Worm (Caenorhabditis elegans) whole organism, L2 larva: ENCODE measurements around the gene Y57E12B.11.

Source experiments
- R02D3.7 ChIP-seq: fragments of 150-350 bp; optimal IDR thresholded peaks from 2 replicates; lab custom pipeline; 2014; ENCODE audit warnings: missing biosample characterization, missing genetic modification characterization
- Y55F3AM.14 ChIP-seq: fragments of 200-800 bp; sonication (Bioruptor generic); optimal IDR thresholded peaks from 2 replicates; lab custom pipeline; 2018; ENCODE audit warnings: mild to moderate bottlenecking, missing genetic modification characterization, missing compliant biosample characterization
- ZK546.5 ChIP-seq: sonication (generic microtip); optimal IDR thresholded peaks from 2 replicates; lab custom pipeline; 2017; ENCODE audit warnings: missing biosample characterization, missing genetic modification characterization
- alr-1 ChIP-seq: fragments of 150-350 bp; optimal IDR thresholded peaks from 2 replicates; lab custom pipeline; 2014; ENCODE audit warnings: missing biosample characterization, missing genetic modification characterization
- aly-2 ChIP-seq: fragments of 150-350 bp; optimal IDR thresholded peaks from 2 replicates; lab custom pipeline; 2014; ENCODE audit warnings: missing biosample characterization, missing genetic modification characterization
- ama-1 ChIP-seq: fragments of 150-350 bp; optimal IDR thresholded peaks from 2 replicates; lab custom pipeline; 2018; ENCODE audit warnings: inconsistent platforms
- ceh-16 ChIP-seq: fragments of 150-350 bp; optimal IDR thresholded peaks from 2 replicates; lab custom pipeline; 2014; ENCODE audit warnings: missing biosample characterization, missing genetic modification characterization
- crh-2 ChIP-seq: sonication (generic microtip); optimal IDR thresholded peaks from 2 replicates; lab custom pipeline; 2017; ENCODE audit warnings: missing biosample characterization, missing genetic modification characterization
- dmd-4 ChIP-seq: sonication (generic microtip); optimal IDR thresholded peaks from 2 replicates; lab custom pipeline; 2017; ENCODE audit warnings: missing biosample characterization, missing genetic modification characterization
- egl-27 ChIP-seq: sonication (generic microtip); optimal IDR thresholded peaks from 3 replicates; lab custom pipeline; 2017; ENCODE audit warnings: missing biosample characterization, missing genetic modification reagents, missing genetic modification characterization
- elt-1 ChIP-seq: fragments of 150-350 bp; optimal IDR thresholded peaks from 2 replicates; lab custom pipeline; 2014; ENCODE audit warnings: missing biosample characterization, missing genetic modification characterization
- fos-1 ChIP-seq: fragments of 150-350 bp; optimal IDR thresholded peaks from 2 replicates; lab custom pipeline; 2014; ENCODE audit warnings: missing biosample characterization, missing genetic modification characterization
- gmeb-1 ChIP-seq: fragments of 150-350 bp; optimal IDR thresholded peaks from 2 replicates; lab custom pipeline; 2014; ENCODE audit warnings: missing biosample characterization, missing genetic modification characterization
- lin-13 ChIP-seq: fragments of 150-350 bp; optimal IDR thresholded peaks from 2 replicates; lab custom pipeline; 2014; ENCODE audit warnings: missing biosample characterization, missing genetic modification reagents, missing genetic modification characterization
- lin-39 ChIP-seq: fragments of 150-350 bp; optimal IDR thresholded peaks from 2 replicates; lab custom pipeline; 2014; ENCODE audit warnings: missing biosample characterization, missing genetic modification reagents, missing genetic modification characterization
- lsy-2 ChIP-seq, 2 experiments: fragments of 150-350 bp in 1 of 2; sonication (generic microtip) in 1 of 2; optimal IDR thresholded peaks; 2 replicates each; lab custom pipeline; 2014 to 2017; ENCODE audit warnings: missing biosample characterization in 2 of 2, missing genetic modification characterization in 2 of 2
- mab-5 ChIP-seq: fragments of 150-350 bp; optimal IDR thresholded peaks from 2 replicates; lab custom pipeline; 2014; ENCODE audit warnings: missing biosample characterization, missing genetic modification characterization
- mbf-1 ChIP-seq: sonication (generic microtip); optimal IDR thresholded peaks from 2 replicates; lab custom pipeline; 2017; ENCODE audit warnings: missing biosample characterization, missing genetic modification characterization
- mdl-1 ChIP-seq, 2 experiments: fragments of 150-350 bp in 1 of 2; sonication (generic microtip) in 1 of 2; optimal IDR thresholded peaks; 2 replicates each; lab custom pipeline; 2017; ENCODE audit warnings: missing biosample characterization in 2 of 2, missing genetic modification characterization in 2 of 2
- nhr-10 ChIP-seq: sonication (generic microtip); optimal IDR thresholded peaks from 2 replicates; lab custom pipeline; 2017; ENCODE audit warnings: missing biosample characterization, missing genetic modification characterization
- nhr-11 ChIP-seq: fragments of 150-350 bp; optimal IDR thresholded peaks from 2 replicates; lab custom pipeline; 2014; ENCODE audit warnings: missing biosample characterization, missing genetic modification characterization
- nhr-12 ChIP-seq: fragments of 150-350 bp; optimal IDR thresholded peaks from 2 replicates; lab custom pipeline; 2014; ENCODE audit warnings: missing biosample characterization, missing genetic modification characterization
- nhr-21 ChIP-seq: fragments of 150-350 bp; optimal IDR thresholded peaks from 2 replicates; lab custom pipeline; 2014; ENCODE audit warnings: missing biosample characterization, missing genetic modification characterization
- nhr-23 ChIP-seq: fragments of 150-350 bp; optimal IDR thresholded peaks from 2 replicates; lab custom pipeline; 2014; ENCODE audit warnings: missing biosample characterization, missing genetic modification reagents, missing genetic modification characterization
- nhr-237 ChIP-seq: fragments of 150-350 bp; optimal IDR thresholded peaks from 2 replicates; lab custom pipeline; 2014; ENCODE audit warnings: missing biosample characterization, missing genetic modification characterization
- peb-1 ChIP-seq: fragments of 150-350 bp; optimal IDR thresholded peaks from 2 replicates; lab custom pipeline; 2014; ENCODE audit warnings: missing biosample characterization, missing genetic modification characterization
- sem-4 ChIP-seq: fragments of 150-350 bp; optimal IDR thresholded peaks from 2 replicates; lab custom pipeline; 2014; ENCODE audit warnings: missing biosample characterization, missing genetic modification reagents, missing genetic modification characterization
- skn-1 ChIP-seq: sonication (generic microtip); optimal IDR thresholded peaks from 2 replicates; lab custom pipeline; 2017; ENCODE audit warnings: missing biosample characterization, missing genetic modification characterization
- sma-3 ChIP-seq: sonication (generic microtip); optimal IDR thresholded peaks from 2 replicates; lab custom pipeline; 2016; ENCODE audit warnings: missing genetic modification reagents, missing genetic modification characterization, missing compliant biosample characterization
- sma-9 ChIP-seq, 2 experiments: fragments of 150-350 bp in 1 of 2; sonication (generic microtip) in 1 of 2; optimal IDR thresholded peaks; 2 replicates each; lab custom pipeline; 2014 to 2016; ENCODE audit warnings: missing genetic modification characterization in 2 of 2, mild to moderate bottlenecking in 1 of 2, missing biosample characterization in 1 of 2, missing compliant biosample characterization in 1 of 2, missing genetic modification reagents in 1 of 2, moderate library complexity in 1 of 2
- snpc-4 ChIP-seq: fragments of 150-350 bp; optimal IDR thresholded peaks from 2 replicates; lab custom pipeline; 2014; ENCODE audit warnings: missing biosample characterization, missing genetic modification characterization
- unc-55 ChIP-seq: fragments of 150-350 bp; sonication (generic microtip); optimal IDR thresholded peaks from 3 replicates; lab custom pipeline; 2014; ENCODE audit warnings: missing biosample characterization, missing genetic modification reagents, missing genetic modification characterization
- unc-62 ChIP-seq: fragments of 150-350 bp; optimal IDR thresholded peaks from 2 replicates; lab custom pipeline; 2014; ENCODE audit warnings: missing biosample characterization, missing genetic modification reagents, missing genetic modification characterization
- zag-1 ChIP-seq: fragments of 150-350 bp; optimal IDR thresholded peaks from 2 replicates; lab custom pipeline; 2014; ENCODE audit warnings: missing biosample characterization, missing genetic modification characterization
- ztf-1 ChIP-seq: fragments of 200-800 bp; sonication (Bioruptor generic); conservative IDR thresholded peaks from 2 replicates; pipeline ENCODE4 v1.3.6; 2022; ENCODE audit warnings: missing genetic modification characterization, missing compliant biosample characterization
- ztf-11 ChIP-seq: sonication (generic microtip); optimal IDR thresholded peaks from 2 replicates; lab custom pipeline; 2017; ENCODE audit warnings: missing biosample characterization, missing genetic modification characterization
- ztf-4 ChIP-seq: fragments of 150-350 bp; optimal IDR thresholded peaks from 2 replicates; lab custom pipeline; 2014; ENCODE audit warnings: missing biosample characterization, missing genetic modification characterization

Gene Y57E12B.11

ce11 chrV:6982813-6983212, 33.1 kb upstream of the Y57E12B.11 start, which contains the start of gene nhr-161:
Gene nhr-161 (minus strand): TSS chrV:6982913.
- TF ChIP-seq ama-1 (no peak), ceh-16 (no peak), mab-5 (tag; lab: Kevin White, UChicago) (no peak)

- no peak for TF ChIP-seq lsy-2 (tag; optimal IDR thresholded peaks at IDR 0.05; lab: Kevin White, UChicago)
- TF ChIP-seq lin-13: no peak
- TF ChIP-seq Y55F3AM.14 (GFP tag; lab: Kevin White, UChicago): no peak
- TF ChIP-seq mbf-1 (tag; lab: Kevin White, UChicago): no peak
- TF ChIP-seq alr-1 (tag; lab: Kevin White, UChicago): no peak
- no peak for TF ChIP-seq nhr-12 (tag; lab: Kevin White, UChicago)
- TF ChIP-seq crh-2 (tag; lab: Kevin White, UChicago): no peak
- TF ChIP-seq ztf-11 (tag; lab: Kevin White, UChicago): no peak
- TF ChIP-seq sem-4: no peak
- no peak for TF ChIP-seq skn-1 (tag; lab: Kevin White, UChicago)
- TF ChIP-seq, all 48 proteins: peak for 0
These were observed 29.3 kb upstream of the Y57E12B.11 start, which contains the start of gene sre-12 for ce11 chrV:6979019-6979418. Gene sre-12 (minus strand): TSS chrV:6979119.

- TF ChIP-seq ztf-1 (GFP tag; lab: Robert Waterston, UW) (no peak), ceh-16 (no peak), nhr-12 (tag; lab: Kevin White, UChicago) (no peak), alr-1 (tag; lab: Kevin White, UChicago) (no peak), peb-1 (no peak), nhr-237 (tag; lab: Kevin White, UChicago) (no peak), ZK546.5 (no peak), sma-3 (GFP tag; lab: Kevin White, UChicago) (no peak), ztf-4 (tag; lab: Kevin White, UChicago) (no peak), nhr-21 (tag; lab: Kevin White, UChicago) (no peak), fos-1 (no peak), mdl-1 (tag; optimal IDR thresholded peaks at IDR 0.05; lab: Kevin White, UChicago) (no peak), nhr-11 (tag; lab: Kevin White, UChicago) (no peak), lsy-2 (tag; optimal IDR thresholded peaks at IDR 0.05; lab: Kevin White, UChicago) (no peak), aly-2 (tag; lab: Kevin White, UChicago) (no peak), zag-1 (tag; lab: Kevin White, UChicago) (no peak)
These were observed 26.4 kb upstream of the Y57E12B.11 start, which contains the start of gene srx-16 for ce11 chrV:6976047-6976446. Gene srx-16 (plus strand): TSS chrV:6976347.

ce11 chrV:6971567-6971966, 21.9 kb upstream of the Y57E12B.11 start, which contains the start of gene srx-59:
Gene srx-59 (plus strand): TSS chrV:6971867.
- TF ChIP-seq sma-3 (GFP tag; lab: Kevin White, UChicago): no peak
- no peak for TF ChIP-seq peb-1
- no peak for TF ChIP-seq nhr-23
- no peak for TF ChIP-seq snpc-4 (tag; lab: Kevin White, UChicago)
- TF ChIP-seq ztf-1 (GFP tag; lab: Robert Waterston, UW): no peak
- no peak for TF ChIP-seq fos-1
- no peak for TF ChIP-seq ztf-11 (tag; lab: Kevin White, UChicago)
- TF ChIP-seq egl-27 (tag; lab: Kevin White, UChicago): no peak
- TF ChIP-seq nhr-21 (tag; lab: Kevin White, UChicago): no peak
- TF ChIP-seq sem-4: no peak
- TF ChIP-seq nhr-10 (tag; lab: Kevin White, UChicago): no peak
- no peak for TF ChIP-seq alr-1 (tag; lab: Kevin White, UChicago)
- no peak for TF ChIP-seq gmeb-1 (tag; lab: Kevin White, UChicago)
- no peak for TF ChIP-seq elt-1 (tag; lab: Kevin White, UChicago)
- TF ChIP-seq unc-55: no peak
- no peak for TF ChIP-seq mdl-1 (tag; optimal IDR thresholded peaks at IDR 0.05; lab: Kevin White, UChicago)
- TF ChIP-seq ZK546.5: no peak
- TF ChIP-seq dmd-4 (tag; lab: Kevin White, UChicago): no peak

- TF ChIP-seq lin-39 (no peak), R02D3.7 (no peak), egl-27 (tag; lab: Kevin White, UChicago) (no peak), nhr-21 (tag; lab: Kevin White, UChicago) (peak; percentile 24), sma-9 (GFP tag; optimal IDR thresholded peaks at IDR 0.05; lab: Kevin White, UChicago) (no peak), sma-9 (tag; optimal IDR thresholded peaks at IDR 0.05; lab: Kevin White, UChicago) (no peak), fos-1 (peak; percentile 10), aly-2 (tag; lab: Kevin White, UChicago) (no peak), peb-1 (peak; percentile 30), mab-5 (tag; lab: Kevin White, UChicago) (no peak), unc-62 (no peak)
These were observed 20.4 kb upstream of the Y57E12B.11 start, which contains the start of gene ptr-15 for ce11 chrV:6969950-6970532. Gene ptr-15 (minus strand): TSS chrV:6970000.
